Fruit fly (Drosophila melanogaster) whole organism, embryonic: ENCODE results near the gene CG32163.

ENCODE experiments used
- ATbp ChIP-seq: fragments of 200-800 bp; sonication (Bioruptor generic); optimal IDR thresholded peaks from 2 replicates; lab custom pipeline; 2017; ENCODE audit warnings: missing biosample characterization, mild to moderate bottlenecking, missing genetic modification characterization, missing genetic modification reagents
- Aef1 ChIP-seq: fragments of 200-800 bp; sonication (Bioruptor generic); IDR thresholded peaks from 3 replicates; pipeline ENCODE4 v1.3.6; 2022; ENCODE audit warnings: missing biosample characterization, missing genetic modification characterization
- C15 ChIP-seq: fragments of 200-800 bp; sonication (Bioruptor generic); IDR thresholded peaks from 3 replicates; pipeline ENCODE4 v1.3.6; 2022; ENCODE audit warnings: missing biosample characterization, missing genetic modification characterization
- CG11456 ChIP-seq: fragments of 200-800 bp; sonication (Bioruptor generic); IDR thresholded peaks from 3 replicates; pipeline ENCODE4 v1.3.6; 2022; ENCODE audit warnings: missing biosample characterization, missing genetic modification characterization
- CG14014 ChIP-seq: fragments of 200-800 bp; sonication (Bioruptor generic); IDR thresholded peaks from 2 replicates; pipeline ENCODE4 v1.3.6; 2022; ENCODE audit warnings: missing biosample characterization, missing genetic modification characterization
- CG15011 ChIP-seq: fragments of 200-800 bp; sonication (Bioruptor generic); optimal IDR thresholded peaks from 3 replicates; lab custom pipeline; 2018; ENCODE audit warnings: missing biosample characterization, mild to moderate bottlenecking, missing genetic modification characterization
- CG15479 ChIP-seq: fragments of 200-800 bp; sonication (Bioruptor generic); optimal IDR thresholded peaks from 3 replicates; lab custom pipeline; 2019; ENCODE audit warnings: missing biosample characterization, mild to moderate bottlenecking, missing genetic modification characterization, moderate library complexity
- CG1602 ChIP-seq: fragments of 200-800 bp; sonication (Bioruptor generic); optimal IDR thresholded peaks from 3 replicates; lab custom pipeline; 2016; ENCODE audit warnings: missing biosample characterization, missing genetic modification characterization
- CG17385 ChIP-seq: fragments of 200-800 bp; sonication (Bioruptor generic); optimal IDR thresholded peaks from 3 replicates; lab custom pipeline; 2018; ENCODE audit warnings: missing biosample characterization, mild to moderate bottlenecking, missing genetic modification characterization
- CG17802 ChIP-seq: fragments of 200-800 bp; sonication (Bioruptor generic); optimal IDR thresholded peaks from 2 replicates; lab custom pipeline; 2018; ENCODE audit warnings: missing biosample characterization, mild to moderate bottlenecking, missing genetic modification characterization, moderate library complexity
- CG17829 ChIP-seq: fragments of 200-800 bp; optimal IDR thresholded peaks from 2 replicates; lab custom pipeline; 2019; ENCODE audit warnings: missing biosample characterization, mild to moderate bottlenecking, missing genetic modification characterization, moderate library complexity
- CG18619 ChIP-seq: fragments of 200-800 bp; sonication (Bioruptor generic); optimal IDR thresholded peaks from 3 replicates; lab custom pipeline; 2017; ENCODE audit warnings: missing biosample characterization, mild to moderate bottlenecking, missing genetic modification characterization
- CG2116 ChIP-seq: fragments of 200-800 bp; sonication (Bioruptor generic); optimal IDR thresholded peaks from 3 replicates; lab custom pipeline; 2018; ENCODE audit warnings: missing biosample characterization, mild to moderate bottlenecking, missing genetic modification characterization
- CG2129 ChIP-seq: fragments of 200-800 bp; sonication (Bioruptor generic); IDR thresholded peaks from 2 replicates; pipeline ENCODE4 v1.3.6; 2022; ENCODE audit warnings: missing biosample characterization, missing genetic modification characterization; ENCODE audit not compliant: partially characterized antibody
- CG2712 ChIP-seq: fragments of 200-800 bp; optimal IDR thresholded peaks from 3 replicates; lab custom pipeline; 2019; ENCODE audit warnings: missing biosample characterization, mild to moderate bottlenecking, missing genetic modification characterization, moderate library complexity
- CG2875 ChIP-seq: fragments of 200-800 bp; sonication (Bioruptor generic); optimal IDR thresholded peaks from 2 replicates; lab custom pipeline; 2017; ENCODE audit warnings: missing biosample characterization, mild to moderate bottlenecking, missing genetic modification characterization, missing genetic modification reagents
- CG30431 ChIP-seq: fragments of 200-800 bp; sonication (Bioruptor generic); optimal IDR thresholded peaks from 2 replicates; lab custom pipeline; 2017; ENCODE audit warnings: missing biosample characterization, missing genetic modification characterization
- CG34422 ChIP-seq: fragments of 200-800 bp; sonication (Bioruptor generic); IDR thresholded peaks from 3 replicates; pipeline ENCODE4 v1.3.6; 2022; ENCODE audit warnings: missing biosample characterization, missing genetic modification characterization
- CG3838 ChIP-seq: fragments of 200-800 bp; sonication (Bioruptor generic); optimal IDR thresholded peaks from 3 replicates; lab custom pipeline; 2016; ENCODE audit warnings: missing biosample characterization, missing genetic modification characterization
- CG4328 ChIP-seq: fragments of 200-800 bp; sonication (Bioruptor generic); optimal IDR thresholded peaks from 3 replicates; lab custom pipeline; 2017; ENCODE audit warnings: missing biosample characterization, missing genetic modification reagents, missing genetic modification characterization
- CG4730 ChIP-seq: fragments of 200-800 bp; sonication (Bioruptor generic); IDR thresholded peaks from 2 replicates; pipeline ENCODE4 v1.3.6; 2022; ENCODE audit warnings: missing biosample characterization, missing genetic modification characterization
- CG7987 ChIP-seq: fragments of 200-800 bp; sonication (Bioruptor generic); optimal IDR thresholded peaks from 2 replicates; lab custom pipeline; 2018; ENCODE audit warnings: missing biosample characterization, mild to moderate bottlenecking, missing genetic modification characterization, moderate library complexity
- CG8944 ChIP-seq: fragments of 200-800 bp; sonication (Bioruptor generic); optimal IDR thresholded peaks from 3 replicates; lab custom pipeline; 2016; ENCODE audit warnings: missing biosample characterization, missing genetic modification characterization
- Dek ChIP-seq: fragments of 200-800 bp; sonication (Bioruptor generic); optimal IDR thresholded peaks from 3 replicates; lab custom pipeline; 2019; ENCODE audit warnings: missing biosample characterization, mild to moderate bottlenecking, missing genetic modification characterization, moderate library complexity
- Dip2 ChIP-seq: fragments of 200-800 bp; sonication (Bioruptor generic); IDR thresholded peaks from 2 replicates; pipeline ENCODE4 v1.3.6; 2022; ENCODE audit warnings: missing biosample characterization, missing genetic modification characterization
- Gsc ChIP-seq: fragments of 200-800 bp; sonication (Bioruptor generic); IDR thresholded peaks from 2 replicates; pipeline ENCODE4 v1.3.6; 2022; ENCODE audit warnings: missing biosample characterization, missing genetic modification characterization
- HLH4C ChIP-seq: fragments of 200-800 bp; sonication (Bioruptor generic); IDR thresholded peaks from 3 replicates; pipeline ENCODE4 v1.3.6; 2022; ENCODE audit warnings: missing biosample characterization, missing genetic modification characterization; ENCODE audit not compliant: partially characterized antibody
- Hmr ChIP-seq: fragments of 200-800 bp; sonication (Bioruptor generic); optimal IDR thresholded peaks from 3 replicates; lab custom pipeline; 2017; ENCODE audit warnings: mild to moderate bottlenecking, missing biosample characterization, missing genetic modification reagents, missing genetic modification characterization
- Hr3 ChIP-seq: fragments of 200-800 bp; sonication (Bioruptor generic); optimal IDR thresholded peaks from 3 replicates; lab custom pipeline; 2016; ENCODE audit warnings: missing biosample characterization, missing genetic modification characterization
- Kr ChIP-seq: fragments of 200-800 bp; sonication (Bioruptor generic); optimal IDR thresholded peaks from 2 replicates; lab custom pipeline; 2017; ENCODE audit warnings: missing biosample characterization, mild to moderate bottlenecking, missing genetic modification characterization
- NC2α ChIP-seq: fragments of 200-800 bp; sonication (Bioruptor generic); optimal IDR thresholded peaks from 2 replicates; lab custom pipeline; 2016; ENCODE audit warnings: missing biosample characterization, missing genetic modification characterization
- PHDP ChIP-seq: fragments of 200-800 bp; sonication (Bioruptor generic); optimal IDR thresholded peaks from 3 replicates; lab custom pipeline; 2018; ENCODE audit warnings: missing biosample characterization, mild to moderate bottlenecking, missing genetic modification characterization, moderate library complexity
- Ravus ChIP-seq: fragments of 200-800 bp; sonication (Bioruptor generic); IDR thresholded peaks from 2 replicates; pipeline ENCODE4 v1.3.6; 2022; ENCODE audit warnings: missing biosample characterization, missing genetic modification characterization
- Vsx1 ChIP-seq: fragments of 200-800 bp; sonication (Bioruptor generic); optimal IDR thresholded peaks from 2 replicates; lab custom pipeline; 2017; ENCODE audit warnings: missing biosample characterization, mild to moderate bottlenecking, missing genetic modification characterization, missing genetic modification reagents
- cg ChIP-seq: fragments of 200-800 bp; sonication (Bioruptor generic); optimal IDR thresholded peaks from 3 replicates; lab custom pipeline; 2019; ENCODE audit warnings: missing biosample characterization, mild to moderate bottlenecking, missing genetic modification characterization, moderate library complexity
- exex ChIP-seq: fragments of 200-800 bp; sonication (Bioruptor generic); optimal IDR thresholded peaks from 4 replicates; lab custom pipeline; 2018; ENCODE audit warnings: missing biosample characterization, mild to moderate bottlenecking, missing genetic modification characterization, moderate library complexity
- hkb ChIP-seq, 2 experiments: fragments of 200-800 bp in 1 of 2; fragments of >200 bp in 1 of 2; sonication (Bioruptor generic) in 1 of 2; IDR thresholded peaks in 1 of 2; optimal IDR thresholded peaks in 1 of 2; 2 replicates each; pipeline versions ENCODE4 v1.3.6 to Lab custom; 2017 to 2022; ENCODE audit warnings: missing biosample characterization in 1 of 2, missing genetic modification characterization in 1 of 2
- insv ChIP-seq, 2 experiments: fragments of 200-800 bp; sonication (Bioruptor generic); optimal IDR thresholded peaks; 3 replicates each; lab custom pipeline; 2016 to 2018; ENCODE audit warnings: missing biosample characterization in 2 of 2, missing genetic modification characterization in 2 of 2
- kni ChIP-seq: fragments of 200-800 bp; sonication (Bioruptor generic); optimal IDR thresholded peaks from 3 replicates; lab custom pipeline; 2017; ENCODE audit warnings: mild to moderate bottlenecking, missing biosample characterization, missing genetic modification reagents, missing genetic modification characterization
- luna ChIP-seq: fragments of 200-800 bp; sonication (Bioruptor generic); optimal IDR thresholded peaks from 2 replicates; lab custom pipeline; 2016; ENCODE audit warnings: missing biosample characterization, missing genetic modification characterization
- maf-S ChIP-seq: fragments of 200-800 bp; sonication (Bioruptor generic); optimal IDR thresholded peaks from 2 replicates; lab custom pipeline; 2016; ENCODE audit warnings: missing biosample characterization, missing genetic modification characterization
- pb ChIP-seq: fragments of 200-800 bp; sonication (Bioruptor generic); optimal IDR thresholded peaks from 3 replicates; lab custom pipeline; 2016; ENCODE audit warnings: missing biosample characterization, missing genetic modification characterization
- phol ChIP-seq: fragments of 200-800 bp; sonication (Bioruptor generic); optimal IDR thresholded peaks from 3 replicates; lab custom pipeline; 2018; ENCODE audit warnings: missing biosample characterization, mild to moderate bottlenecking, missing genetic modification characterization, moderate library complexity
- pzg ChIP-seq: fragments of 200-800 bp; sonication (Bioruptor generic); optimal IDR thresholded peaks from 3 replicates; lab custom pipeline; 2018; ENCODE audit warnings: missing biosample characterization, mild to moderate bottlenecking, missing genetic modification characterization, moderate library complexity
- sd ChIP-seq: fragments of 200-800 bp; sonication (Bioruptor generic); optimal IDR thresholded peaks from 3 replicates; lab custom pipeline; 2018; ENCODE audit warnings: missing biosample characterization, mild to moderate bottlenecking, missing genetic modification characterization, moderate library complexity
- sqz ChIP-seq: fragments of 200-800 bp; sonication (Bioruptor generic); optimal IDR thresholded peaks from 3 replicates; lab custom pipeline; 2018; ENCODE audit warnings: missing biosample characterization, mild to moderate bottlenecking, missing genetic modification characterization
- stwl ChIP-seq: fragments of 200-800 bp; sonication (Bioruptor generic); optimal IDR thresholded peaks from 3 replicates; lab custom pipeline; 2018; ENCODE audit warnings: missing biosample characterization, mild to moderate bottlenecking, missing genetic modification characterization, moderate library complexity
- toy ChIP-seq: fragments of 200-800 bp; sonication (Bioruptor generic); IDR thresholded peaks from 2 replicates; pipeline ENCODE4 v1.3.6; 2022; ENCODE audit warnings: missing biosample characterization, missing genetic modification characterization
- unc-4 ChIP-seq: fragments of 200-800 bp; sonication (Bioruptor generic); IDR thresholded peaks from 2 replicates; pipeline ENCODE4 v1.3.6; 2022; ENCODE audit warnings: missing biosample characterization, missing genetic modification characterization; ENCODE audit not compliant: partially characterized antibody

CG32163 gene

dm6 chr3L:16612972-16613371, 26.0 kb downstream of the CG32163 start (continued):
- TF ChIP-seq CG2116 (GFP tag; lab: Kevin White, UChicago) (no peak), Ravus (GFP tag; lab: Robert Waterston, UW) (no peak), CG2875 (GFP tag; lab: Kevin White, UChicago) (no peak), exex (peak; percentile 45), CG17385 (GFP tag; lab: Kevin White, UChicago) (peak; percentile 8), PHDP (no peak), insv (GFP tag; optimal IDR thresholded peaks at IDR 0.05; lab: Kevin White, UChicago) (no peak), unc-4 (GFP tag; lab: Robert Waterston, UW) (no peak), cg (GFP tag; lab: Kevin White, UChicago) (peak; percentile 61), CG7987 (GFP tag; lab: Kevin White, UChicago) (no peak), Gsc (GFP tag; lab: Robert Waterston, UW) (no peak), luna (GFP tag; lab: Kevin White, UChicago) (no peak), CG30431 (GFP tag; lab: Kevin White, UChicago) (no peak), pzg (GFP tag; lab: Kevin White, UChicago) (peak; percentile 25), CG1602 (GFP tag; lab: Kevin White, UChicago) (no peak), CG18619 (GFP tag; lab: Kevin White, UChicago) (peak; percentile 1), HLH4C (GFP tag; lab: Robert Waterston, UW) (0 out of 3 replicates have a peak, but pooled peaks have one; percentile 21), CG4730 (no peak), kni (GFP tag; lab: Kevin White, UChicago) (no peak), sd (tag; lab: Kevin White, UChicago) (peak; percentile 94), Aef1 (GFP tag; lab: Robert Waterston, UW) (no peak), Hr3 (no peak), CG34422 (GFP tag; lab: Robert Waterston, UW) (no peak), CG14014 (GFP tag; lab: Robert Waterston, UW) (no peak), Dek (tag; lab: Kevin White, UChicago) (no peak), CG2712 (tag; lab: Kevin White, UChicago) (peak; percentile 4), phol (tag; lab: Kevin White, UChicago) (no peak), Dip2 (GFP tag; lab: Robert Waterston, UW) (no peak), Hmr (peak; percentile 5), CG3838 (GFP tag; lab: Kevin White, UChicago) (no peak)
- TF ChIP-seq, all 482 proteins: peak for 50

dm6 chr3L:16615132-16615709, 28.3 kb downstream of the CG32163 start, which contains the start of gene Mo25:
Gene Mo25, minus strand, starts transcription at chr3L:16615472.
- TF ChIP-seq CG15479 (GFP tag; lab: Kevin White, UChicago) (no peak), NC2α (GFP tag; lab: Kevin White, UChicago) (no peak), CG8944 (GFP tag; lab: Kevin White, UChicago) (no peak), ATbp (no peak), pb (no peak), maf-S (no peak), CG11456 (GFP tag; lab: Robert Waterston, UW) (no peak), hkb (optimal IDR thresholded peaks at IDR 0.05; lab: Kevin White, UChicago) (no peak), hkb (GFP tag; IDR thresholded peaks at IDR 0.05; lab: Robert Waterston, UW) (no peak), C15 (GFP tag; lab: Robert Waterston, UW) (no peak), CG2712 (tag; lab: Kevin White, UChicago) (peak; percentile 65), CG3838 (GFP tag; lab: Kevin White, UChicago) (no peak), CG17829 (tag; lab: Kevin White, UChicago) (peak; percentile 56), CG2129 (0 out of 2 replicates have a peak, but pooled peaks have one; percentile 45), Vsx1 (GFP tag; lab: Kevin White, UChicago) (no peak), CG17802 (tag; lab: Kevin White, UChicago) (no peak), stwl (peak; percentile 96), sqz (GFP tag; lab: Kevin White, UChicago) (peak; percentile 82), toy (GFP tag; lab: Robert Waterston, UW) (no peak), CG4328 (GFP tag; lab: Kevin White, UChicago) (peak; percentile 7), CG15011 (GFP tag; lab: Kevin White, UChicago) (no peak), Kr (GFP tag; lab: Kevin White, UChicago) (no peak)
